Worm (Caenorhabditis elegans) whole organism, mixed stage, embryonic: ENCODE results near the gene C01G6.2.

Experiments
- ceh-39 ChIP-seq: fragments of 150-350 bp; optimal IDR thresholded peaks from 2 replicates; lab custom pipeline; 2014; ENCODE audit warnings: missing biosample characterization, missing genetic modification characterization
- ceh-43 ChIP-seq: fragments of 200-800 bp; sonication (Bioruptor generic); optimal IDR thresholded peaks from 2 replicates; lab custom pipeline; 2018; ENCODE audit warnings: mild to moderate bottlenecking, missing genetic modification characterization, moderate library complexity, missing compliant biosample characterization
- ceh-83 ChIP-seq: fragments of 200-800 bp; sonication (Bioruptor generic); optimal IDR thresholded peaks from 2 replicates; lab custom pipeline; 2018; ENCODE audit warnings: mild to moderate bottlenecking, missing genetic modification characterization, missing compliant biosample characterization
- ces-1 ChIP-seq: fragments of 150-350 bp; optimal IDR thresholded peaks from 2 replicates; lab custom pipeline; 2014; ENCODE audit warnings: missing biosample characterization, missing genetic modification reagents, missing genetic modification characterization
- cnd-1 ChIP-seq: fragments of 200-800 bp; sonication (Bioruptor generic); optimal IDR thresholded peaks from 2 replicates; lab custom pipeline; 2018; ENCODE audit warnings: mild to moderate bottlenecking, missing genetic modification characterization, missing compliant biosample characterization
- drap-1 ChIP-seq: fragments of 200-800 bp; sonication (Bioruptor generic); optimal IDR thresholded peaks from 3 replicates; lab custom pipeline; 2018; ENCODE audit warnings: mild to moderate bottlenecking, missing genetic modification characterization, missing compliant biosample characterization
- elt-1 ChIP-seq: sonication (generic microtip); optimal IDR thresholded peaks from 2 replicates; lab custom pipeline; 2017; ENCODE audit warnings: missing genetic modification characterization, mild to moderate bottlenecking, missing compliant biosample characterization, antibody characterized with exemption, moderate library complexity, borderline replicate concordance; ENCODE audit not compliant: insufficient read depth
- elt-3 ChIP-seq: fragments of 150-350 bp; optimal IDR thresholded peaks from 2 replicates; lab custom pipeline; 2014; ENCODE audit warnings: missing biosample characterization, missing genetic modification characterization
- flh-1 ChIP-seq: fragments of 200-800 bp; sonication (Bioruptor generic); optimal IDR thresholded peaks from 2 replicates; lab custom pipeline; 2018; ENCODE audit warnings: mild to moderate bottlenecking, missing genetic modification characterization, moderate library complexity, missing compliant biosample characterization
- ham-2 ChIP-seq: fragments of 200-800 bp; sonication (Bioruptor generic); optimal IDR thresholded peaks from 2 replicates; lab custom pipeline; 2018; ENCODE audit warnings: mild to moderate bottlenecking, missing genetic modification characterization, missing compliant biosample characterization
- hlh-1 ChIP-seq: fragments of 150-350 bp; optimal IDR thresholded peaks from 2 replicates; lab custom pipeline; 2014; ENCODE audit warnings: missing biosample characterization, missing genetic modification reagents, missing genetic modification characterization
- lin-13 ChIP-seq: fragments of 150-350 bp; optimal IDR thresholded peaks from 2 replicates; lab custom pipeline; 2014; ENCODE audit warnings: missing biosample characterization, missing genetic modification characterization
- lin-32 ChIP-seq: fragments of 200-800 bp; sonication (Bioruptor generic); optimal IDR thresholded peaks from 2 replicates; lab custom pipeline; 2018; ENCODE audit warnings: mild to moderate bottlenecking, missing genetic modification characterization, missing compliant biosample characterization
- lsy-2 ChIP-seq: fragments of 150-350 bp; optimal IDR thresholded peaks from 2 replicates; lab custom pipeline; 2014; ENCODE audit warnings: missing biosample characterization, missing genetic modification characterization
- mab-5 ChIP-seq: fragments of 150-350 bp; optimal IDR thresholded peaks from 2 replicates; lab custom pipeline; 2014; ENCODE audit warnings: missing biosample characterization, missing genetic modification characterization
- mep-1 ChIP-seq: fragments of 150-350 bp; optimal IDR thresholded peaks from 2 replicates; lab custom pipeline; 2017; ENCODE audit warnings: missing biosample characterization, missing genetic modification reagents, missing genetic modification characterization, inconsistent platforms
- mls-2 ChIP-seq: sonication (generic microtip); optimal IDR thresholded peaks from 2 replicates; lab custom pipeline; 2016; ENCODE audit warnings: mild to moderate bottlenecking, missing genetic modification characterization, moderate library complexity, missing compliant biosample characterization
- nhr-12 ChIP-seq: fragments of 150-350 bp; optimal IDR thresholded peaks from 2 replicates; lab custom pipeline; 2014; ENCODE audit warnings: missing biosample characterization, missing genetic modification characterization
- nhr-2 ChIP-seq: fragments of 150-350 bp; optimal IDR thresholded peaks from 2 replicates; lab custom pipeline; 2014; ENCODE audit warnings: missing biosample characterization, missing genetic modification characterization
- nhr-237 ChIP-seq: fragments of 150-350 bp; optimal IDR thresholded peaks from 2 replicates; lab custom pipeline; 2014; ENCODE audit warnings: missing biosample characterization, missing genetic modification characterization
- nhr-28 ChIP-seq: fragments of 150-350 bp; optimal IDR thresholded peaks from 2 replicates; lab custom pipeline; 2014; ENCODE audit warnings: missing biosample characterization, missing genetic modification characterization
- nhr-76 ChIP-seq: sonication (generic microtip); optimal IDR thresholded peaks from 2 replicates; lab custom pipeline; 2017; ENCODE audit warnings: missing biosample characterization, missing genetic modification characterization
- pha-4 ChIP-seq: fragments of 150-350 bp; optimal IDR thresholded peaks from 2 replicates; lab custom pipeline; 2018; ENCODE audit warnings: missing biosample characterization, missing genetic modification reagents, missing genetic modification characterization
- sem-2 ChIP-seq: fragments of 200-800 bp; sonication (Bioruptor generic); optimal IDR thresholded peaks from 2 replicates; lab custom pipeline; 2018; ENCODE audit warnings: mild to moderate bottlenecking, missing genetic modification characterization, missing compliant biosample characterization
- snpc-4 ChIP-seq: fragments of 150-350 bp; optimal IDR thresholded peaks from 2 replicates; lab custom pipeline; 2014; ENCODE audit warnings: missing biosample characterization, missing genetic modification characterization
- sptf-1 ChIP-seq: sonication (generic microtip); optimal IDR thresholded peaks from 2 replicates; lab custom pipeline; 2017; ENCODE audit warnings: mild to moderate bottlenecking, missing genetic modification characterization, moderate library complexity, missing compliant biosample characterization
- unc-120 ChIP-seq: sonication (generic microtip); optimal IDR thresholded peaks from 2 replicates; lab custom pipeline; 2017; ENCODE audit warnings: missing genetic modification characterization, missing compliant biosample characterization; ENCODE audit not compliant: poor library complexity, severe bottlenecking
- unc-39 ChIP-seq: fragments of 150-350 bp; optimal IDR thresholded peaks from 2 replicates; lab custom pipeline; 2014; ENCODE audit warnings: missing biosample characterization, missing genetic modification characterization
- unc-62 ChIP-seq: fragments of 150-350 bp; optimal IDR thresholded peaks from 2 replicates; lab custom pipeline; 2014; ENCODE audit warnings: missing biosample characterization, missing genetic modification reagents, missing genetic modification characterization
- zip-8 ChIP-seq: fragments of 150-350 bp; optimal IDR thresholded peaks from 2 replicates; lab custom pipeline; 2014; ENCODE audit warnings: missing biosample characterization, missing genetic modification characterization
- ztf-11 ChIP-seq: fragments of 150-350 bp; optimal IDR thresholded peaks from 2 replicates; lab custom pipeline; 2014; ENCODE audit warnings: missing biosample characterization, missing genetic modification characterization

The C01G6.2 gene

DNA sequence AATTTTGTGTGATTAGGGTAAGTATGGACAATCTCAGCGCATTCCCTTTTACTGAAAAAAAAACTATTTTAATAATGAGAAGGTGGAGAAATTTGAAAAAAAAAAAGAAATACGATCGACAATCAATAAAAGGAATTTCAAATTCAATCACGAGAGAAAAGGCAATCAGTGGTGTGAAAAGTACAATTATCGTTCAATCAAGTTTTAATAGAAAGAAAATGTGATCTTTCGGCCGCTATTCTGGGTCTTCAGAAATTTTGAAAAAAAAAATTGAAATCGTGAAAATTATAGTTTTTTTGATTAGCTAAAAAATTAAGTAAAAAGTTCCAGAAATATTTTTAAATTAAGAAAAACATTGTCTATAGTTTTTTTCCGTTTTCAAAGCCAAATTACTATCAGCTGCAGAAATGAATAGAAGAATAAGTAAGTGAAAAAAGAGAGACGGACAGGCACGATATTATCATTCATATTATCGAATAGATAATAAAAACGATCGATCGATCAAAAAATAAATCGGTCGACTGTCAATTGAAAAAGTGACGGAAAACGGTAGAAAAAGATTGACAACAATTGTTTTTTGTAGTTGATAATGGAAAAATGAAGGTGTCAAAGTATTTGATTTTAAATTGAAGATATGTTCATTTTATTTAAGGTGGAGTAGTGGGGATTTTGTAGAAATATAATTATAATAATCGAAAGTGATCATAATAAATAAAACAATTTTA is 13.4 kb downstream of the C01G6.2 start, which contains the start of gene gldi-3:
gldi-3 (minus strand) TSS at position 51 of the 725 bp plus-strand sequence.
- no peak for TF ChIP-seq nhr-2 (tag; lab: Kevin White, UChicago)
- TF ChIP-seq lsy-2 (tag; lab: Kevin White, UChicago): no peak
- TF ChIP-seq ceh-39 (tag; lab: Kevin White, UChicago): no peak
- no peak for TF ChIP-seq unc-62 (GFP tag; lab: Kevin White, UChicago)
- TF ChIP-seq nhr-237 (tag; lab: Kevin White, UChicago): no peak
- TF ChIP-seq nhr-12 (tag; lab: Kevin White, UChicago): no peak
- no peak for TF ChIP-seq nhr-28 (tag; lab: Kevin White, UChicago)
- TF ChIP-seq nhr-76 (tag; lab: Kevin White, UChicago): no peak
- no peak for TF ChIP-seq elt-1 (tag; lab: Kevin White, UChicago)
- TF ChIP-seq pha-4 (tag; lab: Kevin White, UChicago): no peak
- TF ChIP-seq flh-1 (GFP tag; lab: Kevin White, UChicago): no peak
- TF ChIP-seq mep-1 (tag; lab: Kevin White, UChicago): no peak
- TF ChIP-seq mab-5 (tag; lab: Kevin White, UChicago): no peak
- no peak for TF ChIP-seq sptf-1 (tag; lab: Kevin White, UChicago)
- no peak for TF ChIP-seq unc-120 (tag; lab: Kevin White, UChicago)
- TF ChIP-seq ceh-43 (GFP tag; lab: Kevin White, UChicago): no peak
- TF ChIP-seq snpc-4 (tag; lab: Kevin White, UChicago): no peak
- no peak for TF ChIP-seq mls-2 (tag; lab: Kevin White, UChicago)
- TF ChIP-seq cnd-1 (tag; lab: Kevin White, UChicago): no peak
- no peak for TF ChIP-seq lin-32 (GFP tag; lab: Kevin White, UChicago)

- TF ChIP-seq ceh-39 (tag; lab: Kevin White, UChicago) (no peak), nhr-2 (tag; lab: Kevin White, UChicago) (no peak), nhr-28 (tag; lab: Kevin White, UChicago) (no peak)
These were observed 14.0 kb downstream of the C01G6.2 start for ce11 chrII:9280846-9281245.

DNA sequence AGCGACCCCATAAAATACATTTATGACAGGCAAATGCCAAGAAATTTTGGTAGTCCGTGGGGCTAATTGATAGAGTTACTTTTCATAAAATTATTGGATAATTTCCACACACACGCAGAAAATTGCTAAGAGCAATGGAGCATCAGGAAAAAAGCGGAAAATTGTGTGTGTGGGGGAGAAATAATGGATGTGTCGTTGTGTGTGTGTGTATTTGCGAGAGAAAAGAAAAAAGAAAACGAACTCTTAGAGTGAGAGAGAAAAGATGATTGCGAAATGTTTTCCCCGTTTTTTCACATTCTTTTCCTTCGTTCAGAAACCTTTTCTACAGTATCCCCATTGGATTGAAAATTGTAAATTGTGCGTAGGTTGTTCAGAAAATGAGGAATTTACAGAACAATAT is 14.7 kb downstream of the C01G6.2 start:
- no peak for TF ChIP-seq sem-2 (GFP tag; lab: Kevin White, UChicago)
- no peak for TF ChIP-seq mab-5 (tag; lab: Kevin White, UChicago)
- peak; percentile 44 for TF ChIP-seq ces-1 (GFP tag; lab: Kevin White, UChicago)
- TF ChIP-seq lin-13 (tag; lab: Kevin White, UChicago): no peak

DNA sequence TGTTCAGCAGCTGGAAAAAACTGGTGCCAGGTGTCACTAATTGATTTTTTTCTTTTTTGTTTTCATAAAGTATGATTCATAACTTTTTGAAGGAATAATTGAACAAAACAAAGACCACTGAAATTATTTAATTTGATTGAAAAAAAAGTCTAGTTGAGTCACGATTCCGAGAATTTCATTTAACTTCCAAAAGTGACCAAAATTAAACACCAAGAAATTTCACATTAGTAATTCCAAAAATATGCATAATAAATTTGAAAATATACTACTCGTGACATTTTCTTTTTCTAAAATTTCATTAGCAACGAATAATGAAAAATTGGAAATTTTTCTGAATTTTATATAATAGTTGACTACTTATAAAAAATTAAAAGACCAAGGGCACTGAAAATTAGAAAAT is 15.2 kb downstream of the C01G6.2 start:
- TF ChIP-seq mls-2 (tag; lab: Kevin White, UChicago): no peak
- TF ChIP-seq ham-2 (GFP tag; lab: Kevin White, UChicago): no peak
- no peak for TF ChIP-seq unc-120 (tag; lab: Kevin White, UChicago)
- no peak for TF ChIP-seq flh-1 (GFP tag; lab: Kevin White, UChicago)
- TF ChIP-seq zip-8 (tag; lab: Kevin White, UChicago): no peak
- no peak for TF ChIP-seq elt-3 (tag; lab: Kevin White, UChicago)
- TF ChIP-seq lin-13 (tag; lab: Kevin White, UChicago): no peak
- no peak for TF ChIP-seq lin-32 (GFP tag; lab: Kevin White, UChicago)

ce11 chrII:9282787-9283186 is 15.9 kb downstream of the C01G6.2 start:
- TF ChIP-seq mep-1 (tag; lab: Kevin White, UChicago): peak; percentile 75
- peak; percentile 58 for TF ChIP-seq ham-2 (GFP tag; lab: Kevin White, UChicago)
- TF ChIP-seq ceh-83 (GFP tag; lab: Kevin White, UChicago): no peak
- peak; percentile 53 for TF ChIP-seq nhr-2 (tag; lab: Kevin White, UChicago)
- peak; percentile 82 for TF ChIP-seq lsy-2 (tag; lab: Kevin White, UChicago)
- TF ChIP-seq unc-120 (tag; lab: Kevin White, UChicago): peak; percentile 67
- TF ChIP-seq sptf-1 (tag; lab: Kevin White, UChicago): peak; percentile 53
- no peak for TF ChIP-seq nhr-12 (tag; lab: Kevin White, UChicago)
- peak; percentile 78 for TF ChIP-seq mls-2 (tag; lab: Kevin White, UChicago)
- no peak for TF ChIP-seq unc-39 (tag; lab: Kevin White, UChicago)
- TF ChIP-seq hlh-1 (tag; lab: Kevin White, UChicago): peak; percentile 78
- peak; percentile 91 for TF ChIP-seq pha-4 (tag; lab: Kevin White, UChicago)
- TF ChIP-seq ztf-11: peak; percentile 20
- TF ChIP-seq unc-62 (GFP tag; lab: Kevin White, UChicago): peak; percentile 77
- peak; percentile 21 for TF ChIP-seq lin-13 (tag; lab: Kevin White, UChicago)
- TF ChIP-seq ceh-39 (tag; lab: Kevin White, UChicago): peak; percentile 75
- TF ChIP-seq cnd-1 (tag; lab: Kevin White, UChicago): peak; percentile 50
- TF ChIP-seq nhr-237 (tag; lab: Kevin White, UChicago): peak; percentile 85
- TF ChIP-seq elt-3 (tag; lab: Kevin White, UChicago): peak; percentile 2
- TF ChIP-seq ces-1 (GFP tag; lab: Kevin White, UChicago): peak; percentile 87
- peak; percentile 65 for TF ChIP-seq drap-1
- TF ChIP-seq snpc-4 (tag; lab: Kevin White, UChicago): no peak
- no peak for TF ChIP-seq ceh-43 (GFP tag; lab: Kevin White, UChicago)
- TF ChIP-seq zip-8 (tag; lab: Kevin White, UChicago): no peak
